Worm (Caenorhabditis elegans) whole organism, late embryonic: ENCODE results near the gene D1005.4.

Experiments used
- ahr-1 ChIP-seq: sonication (generic microtip); optimal IDR thresholded peaks from 2 replicates; lab custom pipeline; 2016; ENCODE audit warnings: missing genetic modification characterization, missing compliant biosample characterization
- ceh-14 ChIP-seq: sonication (generic microtip); optimal IDR thresholded peaks from 2 replicates; lab custom pipeline; 2016; ENCODE audit warnings: missing genotype, missing genetic modification characterization, missing compliant biosample characterization
- ceh-30 ChIP-seq: fragments of 150-350 bp; optimal IDR thresholded peaks from 2 replicates; lab custom pipeline; 2014; ENCODE audit warnings: missing biosample characterization, missing genetic modification characterization
- pha-4 ChIP-seq: fragments of 150-350 bp; optimal IDR thresholded peaks from 2 replicates; lab custom pipeline; 2018; ENCODE audit warnings: missing biosample characterization, missing genetic modification reagents, missing genetic modification characterization

ce11 chrX:1483229-1483628, 2.4 kb downstream of the D1005.4 start:
- TF ChIP-seq pha-4 (tag; lab: Kevin White, UChicago) (no peak), ahr-1 (tag; lab: Kevin White, UChicago) (no peak), ceh-14 (tag; lab: Kevin White, UChicago) (no peak), ceh-30 (tag; lab: Kevin White, UChicago) (no peak)
